Worm (Caenorhabditis elegans): Measurements from ENCODE around the gene F55A11.8.

The F55A11.8 gene

ce11 chrV:11822461-11822939 lies 34.5 kb downstream of the F55A11.8 start, which contains the start of gene pyc-1 (continued):
- TF ChIP-seq nhr-67 (tag; optimal IDR thresholded peaks at IDR 0.05) = no peak
- TF ChIP-seq elt-1 (tag; optimal IDR thresholded peaks at IDR 0.05) = no peak
- TF ChIP-seq elt-3 (tag; optimal IDR thresholded peaks at IDR 0.05) = no peak
- TF ChIP-seq nhr-77 (tag; optimal IDR thresholded peaks at IDR 0.05) = no peak
- TF ChIP-seq egl-5 (tag; optimal IDR thresholded peaks at IDR 0.05) = no peak
- no peak for TF ChIP-seq eor-1 (tag; optimal IDR thresholded peaks at IDR 0.05)
- TF ChIP-seq fos-1 (tag; optimal IDR thresholded peaks at IDR 0.05) = no peak
- TF ChIP-seq daf-12 (tag; optimal IDR thresholded peaks at IDR 0.05) = no peak
- TF ChIP-seq nhr-237 (tag; optimal IDR thresholded peaks at IDR 0.05) = no peak
- peak; percentile 7 for TF ChIP-seq ceh-28 (tag; optimal IDR thresholded peaks at IDR 0.05)
- TF ChIP-seq lin-39 (tag; optimal IDR thresholded peaks at IDR 0.05) = peak; percentile 15
- TF ChIP-seq snpc-4 (tag; optimal IDR thresholded peaks at IDR 0.05) = no peak
- no peak for TF ChIP-seq nhr-43 (tag; optimal IDR thresholded peaks at IDR 0.05; ENCODE audit: poor library complexity, severe bottlenecking)

DNA sequence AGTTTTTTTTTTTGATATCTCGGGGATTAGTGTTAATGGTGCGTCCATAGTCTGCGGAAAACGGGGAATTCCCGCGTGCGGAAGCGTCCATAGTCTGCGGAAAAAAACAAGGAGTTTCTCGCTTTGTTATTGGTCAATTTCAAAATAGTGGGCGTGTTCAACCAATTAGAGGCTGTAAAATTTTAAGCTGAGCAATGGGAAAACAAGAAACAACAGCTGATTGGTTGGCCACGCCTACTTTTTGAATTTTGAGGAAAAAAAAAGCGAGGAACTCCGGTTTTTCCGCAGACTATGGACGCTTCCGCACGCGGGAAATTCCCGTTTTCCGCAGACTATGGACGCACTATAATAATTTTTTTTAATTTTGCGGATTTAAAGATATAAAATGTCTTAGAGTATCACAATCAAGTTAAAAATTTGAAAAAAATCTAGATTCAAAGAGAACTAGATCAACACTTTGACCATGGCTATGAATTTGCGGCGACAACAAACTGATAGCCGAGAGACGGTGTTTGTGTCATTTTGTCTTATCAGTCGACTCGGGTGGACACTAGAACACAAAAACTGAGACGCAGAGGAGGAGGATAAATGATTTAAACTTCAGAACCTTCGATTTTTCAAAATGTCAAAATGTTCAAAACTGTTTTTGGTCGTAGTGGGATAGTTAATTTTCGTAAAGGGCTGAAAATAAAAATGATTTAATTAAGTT lies 35.3 kb downstream of the F55A11.8 start:
- TF ChIP-seq pha-4 (tag; optimal IDR thresholded peaks at IDR 0.05) = peak; percentile 7
- TF ChIP-seq ama-1 (optimal IDR thresholded peaks at IDR 0.05) = peak; percentile 44
- TF ChIP-seq nfya-1 (tag; optimal IDR thresholded peaks at IDR 0.05; ENCODE audit: insufficient read depth) = peak; percentile 69

ce11 chrV:11823978-11824377 lies 36.0 kb downstream of the F55A11.8 start:
- no peak for TF ChIP-seq egl-5 (tag; optimal IDR thresholded peaks at IDR 0.05)
- TF ChIP-seq ceh-82 (tag; optimal IDR thresholded peaks at IDR 0.05) = no peak
- peak; percentile 83 for TF ChIP-seq ama-1 (optimal IDR thresholded peaks at IDR 0.05)
- no peak for TF ChIP-seq egl-27 (tag; optimal IDR thresholded peaks at IDR 0.05)
- TF ChIP-seq nhr-76 (tag; optimal IDR thresholded peaks at IDR 0.05) = no peak
- peak; percentile 78 for TF ChIP-seq nhr-25 (tag; optimal IDR thresholded peaks at IDR 0.05)
- TF ChIP-seq hmg-11 (tag; optimal IDR thresholded peaks at IDR 0.05) = no peak
- no peak for TF ChIP-seq ceh-16 (tag; optimal IDR thresholded peaks at IDR 0.05)
- TF ChIP-seq zag-1 (tag; optimal IDR thresholded peaks at IDR 0.05) = no peak
- TF ChIP-seq fkh-10 (GFP tag; optimal IDR thresholded peaks at IDR 0.05) = no peak
- peak; percentile 12 for TF ChIP-seq snpc-4 (tag; optimal IDR thresholded peaks at IDR 0.05)
- TF ChIP-seq nhr-43 (tag; optimal IDR thresholded peaks at IDR 0.05; ENCODE audit: poor library complexity, severe bottlenecking) = peak; percentile 75
- TF ChIP-seq fos-1 (tag; optimal IDR thresholded peaks at IDR 0.05) = no peak
- no peak for TF ChIP-seq skn-1 (tag; optimal IDR thresholded peaks at IDR 0.05)
- peak; percentile 69 for TF ChIP-seq jun-1 (tag; optimal IDR thresholded peaks at IDR 0.05)
- peak; percentile 84 for TF ChIP-seq pha-4 (tag; optimal IDR thresholded peaks at IDR 0.05)
- TF ChIP-seq nfya-1 (tag; optimal IDR thresholded peaks at IDR 0.05; ENCODE audit: insufficient read depth) = peak; percentile 85
- TF ChIP-seq elt-2 (tag; optimal IDR thresholded peaks at IDR 0.05) = peak; percentile 94
- TF ChIP-seq eor-1 (tag; optimal IDR thresholded peaks at IDR 0.05) = peak in 1 of 2 experiments; percentile 9
- peak; percentile 67 for TF ChIP-seq nhr-11 (tag; optimal IDR thresholded peaks at IDR 0.05)
- peak; percentile 17 for TF ChIP-seq ztf-4 (tag; optimal IDR thresholded peaks at IDR 0.05)
- TF ChIP-seq nhr-28 (tag; optimal IDR thresholded peaks at IDR 0.05) = no peak
- no peak for TF ChIP-seq ztf-11 (tag; optimal IDR thresholded peaks at IDR 0.05)
- TF ChIP-seq mml-1 (tag; optimal IDR thresholded peaks at IDR 0.05) = peak; percentile 9
- TF ChIP-seq elt-1 (tag; optimal IDR thresholded peaks at IDR 0.05) = peak; percentile 87
- TF ChIP-seq pqm-1 (tag; optimal IDR thresholded peaks at IDR 0.05) = peak; percentile 97
- TF ChIP-seq ceh-28 (tag; optimal IDR thresholded peaks at IDR 0.05) = no peak
- no peak for TF ChIP-seq unc-39 (tag; optimal IDR thresholded peaks at IDR 0.05)
- peak; percentile 25 for TF ChIP-seq R02D3.7 (tag; optimal IDR thresholded peaks at IDR 0.05)
- TF ChIP-seq sea-2 (GFP tag; optimal IDR thresholded peaks at IDR 0.05) = no peak
- no peak for TF ChIP-seq nhr-67 (tag; optimal IDR thresholded peaks at IDR 0.05)
- TF ChIP-seq ZK546.5 (tag; optimal IDR thresholded peaks at IDR 0.05) = no peak
- TF ChIP-seq lsy-12 (tag; optimal IDR thresholded peaks at IDR 0.05) = peak; percentile 65
- peak; percentile 75 for TF ChIP-seq nhr-23 (tag; optimal IDR thresholded peaks at IDR 0.05)
- no peak for TF ChIP-seq nhr-12 (tag; optimal IDR thresholded peaks at IDR 0.05)
- no peak for TF ChIP-seq aly-2 (tag; optimal IDR thresholded peaks at IDR 0.05)
- peak; percentile 54 for TF ChIP-seq unc-62 (GFP tag; optimal IDR thresholded peaks at IDR 0.05)
- peak in 1 of 3 experiments; percentile 19 for TF ChIP-seq elt-3 (tag; optimal IDR thresholded peaks at IDR 0.05)
- TF ChIP-seq ceh-9 (tag; optimal IDR thresholded peaks at IDR 0.05) = no peak
- TF ChIP-seq nhr-77 (tag; optimal IDR thresholded peaks at IDR 0.05) = no peak
- no peak for TF ChIP-seq daf-12 (tag; optimal IDR thresholded peaks at IDR 0.05)
- TF ChIP-seq tbx-2 (tag; optimal IDR thresholded peaks at IDR 0.05) = no peak
- peak; percentile 40 for TF ChIP-seq lin-15B (tag; optimal IDR thresholded peaks at IDR 0.05)
- TF ChIP-seq mdl-1 (tag; optimal IDR thresholded peaks at IDR 0.05) = no peak
- no peak for TF ChIP-seq fkh-2 (tag; optimal IDR thresholded peaks at IDR 0.05)
- peak; percentile 77 for TF ChIP-seq lin-39 (tag; optimal IDR thresholded peaks at IDR 0.05)
